Worm (Caenorhabditis elegans) whole organism, L2 larva: ENCODE results near the gene hlh-13.

Source experiments
- egl-27 ChIP-seq: sonication (generic microtip); optimal IDR thresholded peaks from 3 replicates; lab custom pipeline; 2017; ENCODE audit warnings: missing biosample characterization, missing genetic modification reagents, missing genetic modification characterization
- nhr-10 ChIP-seq: sonication (generic microtip); optimal IDR thresholded peaks from 2 replicates; lab custom pipeline; 2017; ENCODE audit warnings: missing biosample characterization, missing genetic modification characterization

ce11 chrX:4254782-4255181 lies 5.7 kb downstream of the hlh-13 start, which contains the start of gene taf-11.1:
- TF ChIP-seq nhr-10 (tag; lab: Kevin White, UChicago): no peak
- no peak for TF ChIP-seq egl-27
